Worm (Caenorhabditis elegans) whole organism, midembryonic: ENCODE results near the gene C01F6.14.

Experiments used
- T22C8.4 ChIP-seq: fragments of 200-800 bp; sonication (Bioruptor generic); IDR thresholded peaks from 2 replicates; pipeline ENCODE4 v1.3.6; 2022; ENCODE audit warnings: missing genetic modification characterization, missing compliant biosample characterization
- cog-1 ChIP-seq: sonication (generic microtip); optimal IDR thresholded peaks from 2 replicates; lab custom pipeline; 2016; ENCODE audit warnings: missing genetic modification characterization, missing compliant biosample characterization
- flt-1 ChIP-seq: fragments of 200-800 bp; sonication (Bioruptor generic); IDR thresholded peaks from 2 replicates; pipeline ENCODE4 v1.3.6; 2022; ENCODE audit warnings: missing genetic modification characterization, missing compliant biosample characterization
- klf-2 ChIP-seq: fragments of 200-800 bp; sonication (Bioruptor generic); conservative IDR thresholded peaks from 2 replicates; pipeline ENCODE4 v1.3.6; 2022; ENCODE audit warnings: missing genetic modification reagents, missing genetic modification characterization, missing compliant biosample characterization
- med-1 ChIP-seq: sonication (generic microtip); optimal IDR thresholded peaks from 2 replicates; lab custom pipeline; 2017; ENCODE audit warnings: missing genetic modification characterization, mild to moderate bottlenecking, missing compliant biosample characterization, antibody characterized with exemption, missing genetic modification reagents; ENCODE audit not compliant: insufficient read depth
- ref-1 ChIP-seq: fragments of 200-800 bp; sonication (Bioruptor generic); conservative IDR thresholded peaks from 2 replicates; pipeline ENCODE4 v1.3.6; 2022; ENCODE audit warnings: missing genetic modification reagents, missing genetic modification characterization, missing compliant biosample characterization
- tab-1 ChIP-seq: fragments of 200-800 bp; sonication (Bioruptor generic); IDR thresholded peaks from 2 replicates; pipeline ENCODE4 v1.3.6; 2022; ENCODE audit warnings: missing genetic modification characterization, missing compliant biosample characterization
- ztf-23 ChIP-seq: fragments of 200-800 bp; sonication (Bioruptor generic); IDR thresholded peaks from 2 replicates; pipeline ENCODE4 v1.3.6; 2022; ENCODE audit warnings: missing genetic modification reagents, missing genetic modification characterization, missing compliant biosample characterization
- ztf-29 ChIP-seq: fragments of 200-800 bp; sonication (Bioruptor generic); IDR thresholded peaks from 2 replicates; pipeline ENCODE4 v1.3.6; 2022; ENCODE audit warnings: missing genetic modification reagents, missing genetic modification characterization, missing compliant biosample characterization

C01F6.14 gene

ce11 chrIV:9107464-9107863, 3.5 kb upstream of the C01F6.14 start:
- TF ChIP-seq ztf-29 (GFP tag; lab: Robert Waterston, UW): no peak
- no peak for TF ChIP-seq ref-1 (GFP tag; lab: Robert Waterston, UW)
- TF ChIP-seq T22C8.4 (GFP tag; lab: Robert Waterston, UW): peak; percentile 44; the same call in 1 of the 2 replicates
- TF ChIP-seq tab-1 (GFP tag; lab: Robert Waterston, UW): no peak
- TF ChIP-seq med-1 (GFP tag; lab: Kevin White, UChicago): no peak
- no peak for TF ChIP-seq klf-2 (GFP tag; lab: Robert Waterston, UW)
- peak; percentile 58 for TF ChIP-seq cog-1 (tag; lab: Kevin White, UChicago)
- 0 out of 2 replicates have a peak, but pooled peaks have one; percentile 45 for TF ChIP-seq ztf-23 (GFP tag; lab: Robert Waterston, UW)
- 0 out of 2 replicates have a peak, but pooled peaks have one; percentile 18 for TF ChIP-seq flt-1

DNA sequence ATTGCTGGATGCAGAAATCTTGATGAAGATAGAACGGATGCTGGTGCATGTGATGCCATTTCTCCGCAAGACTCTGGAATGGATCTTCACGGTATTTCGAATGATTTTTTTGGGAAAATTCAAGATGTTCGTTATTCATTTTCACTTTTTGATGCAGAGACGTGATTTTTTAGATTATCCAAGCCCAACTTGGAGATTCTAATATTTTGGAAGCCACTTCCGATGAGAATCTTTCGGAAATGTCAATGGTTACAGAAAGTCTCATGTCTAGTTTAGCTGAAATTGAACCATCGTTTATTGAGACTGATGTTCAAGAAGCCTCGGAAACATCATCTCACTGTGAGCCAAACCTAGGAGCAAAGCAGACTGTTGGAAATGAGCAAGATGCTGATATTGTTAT, 3.1 kb downstream of the C01F6.14 start:
- TF ChIP-seq ztf-29 (GFP tag; lab: Robert Waterston, UW) (no peak), flt-1 (no peak), cog-1 (tag; lab: Kevin White, UChicago) (no peak), ztf-23 (GFP tag; lab: Robert Waterston, UW) (no peak)

- no peak for TF ChIP-seq klf-2 (GFP tag; lab: Robert Waterston, UW)
- no peak for TF ChIP-seq cog-1 (tag; lab: Kevin White, UChicago)
- no peak for TF ChIP-seq ref-1 (GFP tag; lab: Robert Waterston, UW)
- no peak for TF ChIP-seq T22C8.4 (GFP tag; lab: Robert Waterston, UW)
- no peak for TF ChIP-seq flt-1
- TF ChIP-seq ztf-29 (GFP tag; lab: Robert Waterston, UW): no peak
- no peak for TF ChIP-seq med-1 (GFP tag; lab: Kevin White, UChicago)
- TF ChIP-seq tab-1 (GFP tag; lab: Robert Waterston, UW): no peak
- no peak for TF ChIP-seq ztf-23 (GFP tag; lab: Robert Waterston, UW)
Observed at ce11 chrIV:9098942-9099341, 5.0 kb downstream of the C01F6.14 start, which contains the start of gene gldi-10. Gene gldi-10 (plus strand): TSS chrIV:9099242.

DNA sequence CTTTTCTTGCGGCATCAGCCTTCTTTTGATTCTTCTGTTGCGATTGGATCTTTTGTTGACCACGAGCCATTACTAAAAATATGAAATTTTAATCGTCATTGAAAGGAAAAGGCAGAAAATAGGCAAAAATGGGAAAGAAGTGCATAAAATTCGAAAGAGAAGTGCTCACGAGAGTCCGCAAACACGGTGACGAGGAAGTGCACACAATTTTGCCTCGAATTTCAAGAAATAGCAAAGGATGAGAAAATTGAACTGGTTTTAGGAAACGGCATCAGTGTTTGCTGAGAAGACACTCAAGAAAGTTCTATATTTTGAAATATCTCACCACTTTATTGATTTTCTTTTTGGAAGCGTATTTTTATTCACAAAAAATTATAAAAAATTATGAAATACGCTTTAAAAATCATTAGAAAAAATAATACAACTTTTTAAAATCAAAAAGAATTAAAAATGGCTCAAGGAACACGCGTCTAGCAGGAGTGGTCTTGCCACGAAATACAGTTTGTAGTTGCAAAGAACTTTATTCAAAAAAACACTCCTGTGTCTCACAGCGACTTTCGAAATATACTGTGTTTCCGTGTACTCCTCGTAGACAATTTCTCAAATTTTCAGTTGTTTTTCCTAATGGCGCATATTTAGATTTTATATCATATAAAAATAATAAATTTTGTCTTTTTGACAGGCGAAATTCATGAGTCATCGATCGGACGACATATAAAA, 7.6 kb downstream of the C01F6.14 start, which contains the start of the genes znf-706 and cpna-3:
TSS of gene znf-706 (minus strand) at position 72 of the 720 bp plus-strand sequence.
TSS of gene cpna-3 (plus strand) at position 683 of the 720 bp plus-strand sequence.
- no peak for TF ChIP-seq ztf-29 (GFP tag; lab: Robert Waterston, UW)
- no peak for TF ChIP-seq T22C8.4 (GFP tag; lab: Robert Waterston, UW)
- TF ChIP-seq klf-2 (GFP tag; lab: Robert Waterston, UW): no peak
- TF ChIP-seq tab-1 (GFP tag; lab: Robert Waterston, UW): no peak
- no peak for TF ChIP-seq ztf-23 (GFP tag; lab: Robert Waterston, UW)
- TF ChIP-seq med-1 (GFP tag; lab: Kevin White, UChicago): no peak
- no peak for TF ChIP-seq cog-1 (tag; lab: Kevin White, UChicago)

- no peak for TF ChIP-seq flt-1
- no peak for TF ChIP-seq T22C8.4 (GFP tag; lab: Robert Waterston, UW)
- no peak for TF ChIP-seq tab-1 (GFP tag; lab: Robert Waterston, UW)
- no peak for TF ChIP-seq ref-1 (GFP tag; lab: Robert Waterston, UW)
- TF ChIP-seq ztf-29 (GFP tag; lab: Robert Waterston, UW): no peak
- TF ChIP-seq klf-2 (GFP tag; lab: Robert Waterston, UW): no peak
- no peak for TF ChIP-seq cog-1 (tag; lab: Kevin White, UChicago)
- TF ChIP-seq ztf-23 (GFP tag; lab: Robert Waterston, UW): no peak
- no peak for TF ChIP-seq med-1 (GFP tag; lab: Kevin White, UChicago)
Observed at ce11 chrIV:9095553-9095952, 8.4 kb downstream of the C01F6.14 start, which contains the start of gene icln-1. Gene icln-1 (minus strand): TSS chrIV:9095653.

DNA sequence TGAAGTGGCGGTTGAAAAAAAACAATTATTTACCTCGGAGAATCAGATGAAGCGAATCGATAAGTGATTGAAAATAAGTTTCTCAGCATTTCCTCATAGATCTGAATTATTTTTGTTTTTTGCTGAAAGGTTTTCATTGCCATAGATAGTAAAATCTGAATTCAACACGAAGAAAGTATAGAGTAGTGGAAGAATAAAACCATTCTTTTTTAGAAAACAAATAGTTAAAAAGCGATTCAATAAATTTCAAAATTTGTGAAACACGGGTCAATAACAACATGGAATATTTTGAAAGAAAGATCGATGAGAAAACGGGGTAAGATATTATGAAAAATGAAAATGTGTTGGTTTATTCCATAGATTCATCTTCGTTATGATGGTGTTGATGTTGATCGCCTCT, 9.6 kb downstream of the C01F6.14 start, which contains the start of gene mrpl-42:
TSS of gene mrpl-42 (minus strand) at position 101 of the 400 bp plus-strand sequence.
- TF ChIP-seq ztf-29 (GFP tag; lab: Robert Waterston, UW) (no peak), cog-1 (tag; lab: Kevin White, UChicago) (no peak), tab-1 (GFP tag; lab: Robert Waterston, UW) (no peak)

DNA sequence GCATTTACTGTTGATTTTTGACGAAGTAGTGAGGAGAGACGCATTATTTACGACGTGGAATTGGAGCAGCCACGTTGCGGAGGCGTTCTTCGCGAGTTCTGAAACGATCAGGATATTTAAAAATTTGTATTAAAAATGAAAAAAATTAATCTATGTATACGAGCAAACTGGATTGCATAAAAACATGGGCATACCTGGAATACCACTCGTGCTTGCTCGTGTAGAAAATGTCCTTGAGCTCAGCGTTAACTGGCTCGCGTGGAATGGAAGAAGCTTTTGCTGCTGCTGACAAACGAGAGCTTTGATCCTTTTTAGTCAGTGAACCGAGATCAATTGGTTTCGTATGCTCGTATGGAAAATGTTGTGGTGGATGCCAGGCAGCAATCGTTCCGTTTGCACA, 10.0 kb downstream of the C01F6.14 start, which contains the start of gene lpl-1:
TSS of gene lpl-1 (minus strand) at position 101 of the 400 bp plus-strand sequence.
- TF ChIP-seq T22C8.4 (GFP tag; lab: Robert Waterston, UW) (no peak), ref-1 (GFP tag; lab: Robert Waterston, UW) (no peak), med-1 (GFP tag; lab: Kevin White, UChicago) (no peak), cog-1 (tag; lab: Kevin White, UChicago) (no peak), tab-1 (GFP tag; lab: Robert Waterston, UW) (no peak), klf-2 (GFP tag; lab: Robert Waterston, UW) (no peak), ztf-29 (GFP tag; lab: Robert Waterston, UW) (no peak), flt-1 (no peak), ztf-23 (GFP tag; lab: Robert Waterston, UW) (no peak)

ce11 chrIV:9092011-9092410, 11.9 kb downstream of the C01F6.14 start:
- TF ChIP-seq cog-1 (tag; lab: Kevin White, UChicago): no peak
- TF ChIP-seq ztf-23 (GFP tag; lab: Robert Waterston, UW): no peak

- TF ChIP-seq med-1 (GFP tag; lab: Kevin White, UChicago): no peak
- TF ChIP-seq flt-1: no peak
- TF ChIP-seq klf-2 (GFP tag; lab: Robert Waterston, UW): no peak
- no peak for TF ChIP-seq tab-1 (GFP tag; lab: Robert Waterston, UW)
- no peak for TF ChIP-seq cog-1 (tag; lab: Kevin White, UChicago)
- no peak for TF ChIP-seq ztf-23 (GFP tag; lab: Robert Waterston, UW)
- TF ChIP-seq T22C8.4 (GFP tag; lab: Robert Waterston, UW): no peak
- TF ChIP-seq ref-1 (GFP tag; lab: Robert Waterston, UW): no peak
- TF ChIP-seq ztf-29 (GFP tag; lab: Robert Waterston, UW): no peak
Observed at ce11 chrIV:9090538-9091195, 13.3 kb downstream of the C01F6.14 start.
